Fruit fly (Drosophila melanogaster): ENCODE data around the gene Pxt.

Gene Pxt

dm6 chr3R:17682244-17682773 is 36.9 kb upstream of the Pxt start, which contains the start of the genes alt and CG7655 (continued):
- peak; percentile 46 for TF ChIP-seq sug (tag; optimal IDR thresholded peaks at IDR 0.05)
- TF ChIP-seq Gug (GFP tag; IDR thresholded peaks at IDR 0.05), result no peak
- TF ChIP-seq CG7745 (tag; optimal IDR thresholded peaks at IDR 0.05), result no peak
- TF ChIP-seq CG17328 (GFP tag; IDR thresholded peaks at IDR 0.05), result no peak
- no peak for TF ChIP-seq lmd (GFP tag; IDR thresholded peaks at IDR 0.05)
- TF ChIP-seq Dref (GFP tag; IDR thresholded peaks at IDR 0.05), result no peak
- no peak for TF ChIP-seq Camta (GFP tag; optimal IDR thresholded peaks at IDR 0.05)
- peak; percentile 97 for TF ChIP-seq Lhr (GFP tag; optimal IDR thresholded peaks at IDR 0.05)
- TF ChIP-seq ttk (GFP tag; IDR thresholded peaks at IDR 0.05), result no peak
- TF ChIP-seq br (optimal IDR thresholded peaks at IDR 0.05), result no peak
- TF ChIP-seq GATAe (GFP tag; conservative IDR thresholded peaks at IDR 0.05), result no peak
- TF ChIP-seq Scr (GFP tag; IDR thresholded peaks at IDR 0.05; ENCODE audit: partially characterized antibody), result no peak
- TF ChIP-seq E2f2 (GFP tag; IDR thresholded peaks at IDR 0.05), result no peak
- TF ChIP-seq pho (GFP tag; optimal IDR thresholded peaks at IDR 0.05), result peak; percentile 44
- peak; percentile 73 for TF ChIP-seq CG17829 (tag; optimal IDR thresholded peaks at IDR 0.05)
- no peak for TF ChIP-seq CG12071 (GFP tag; optimal IDR thresholded peaks at IDR 0.05)
- peak; percentile 46 for TF ChIP-seq nom (GFP tag; optimal IDR thresholded peaks at IDR 0.05)
- TF ChIP-seq emc (GFP tag; optimal IDR thresholded peaks at IDR 0.05), result no peak
- no peak for TF ChIP-seq Hr51 (GFP tag; optimal IDR thresholded peaks at IDR 0.05)
- TF ChIP-seq inv (GFP tag; IDR thresholded peaks at IDR 0.05; ENCODE audit: partially characterized antibody), result no peak
- no peak for TF ChIP-seq CG43689 (GFP tag; IDR thresholded peaks at IDR 0.05)
- no peak for TF ChIP-seq CG10274 (GFP tag; optimal IDR thresholded peaks at IDR 0.05)
- no peak for TF ChIP-seq tx (GFP tag; optimal IDR thresholded peaks at IDR 0.05)
- TF ChIP-seq CG15269 (tag; optimal IDR thresholded peaks at IDR 0.05), result no peak
- peak; percentile 50 for TF ChIP-seq CG12391 (tag; optimal IDR thresholded peaks at IDR 0.05)
- peak; percentile 85 for TF ChIP-seq cg (GFP tag; optimal IDR thresholded peaks at IDR 0.05)
- no peak for TF ChIP-seq CG9817 (tag; optimal IDR thresholded peaks at IDR 0.05)
- no peak for TF ChIP-seq dati (GFP tag; IDR thresholded peaks at IDR 0.05)
- peak; percentile 88 for TF ChIP-seq CG12659 (GFP tag; optimal IDR thresholded peaks at IDR 0.05)
- TF ChIP-seq Elba2 (GFP tag; optimal IDR thresholded peaks at IDR 0.05), result no peak
- TF ChIP-seq Hmr (GFP tag; optimal IDR thresholded peaks at IDR 0.05), result no peak
- TF ChIP-seq Rx (GFP tag; IDR thresholded peaks at IDR 0.05), result no peak
- TF ChIP-seq Spps (tag; optimal IDR thresholded peaks at IDR 0.05), result no peak
- TF ChIP-seq oc (tag; optimal IDR thresholded peaks at IDR 0.05), result no peak
- no peak for TF ChIP-seq Hr78 (GFP tag; optimal IDR thresholded peaks at IDR 0.05)
- TF ChIP-seq CG4707 (GFP tag; optimal IDR thresholded peaks at IDR 0.05), result no peak
- peak; percentile 93 for TF ChIP-seq CG1603 (tag; optimal IDR thresholded peaks at IDR 0.05)
- TF ChIP-seq sens-2 (GFP tag; IDR thresholded peaks at IDR 0.05), result no peak
- TF ChIP-seq bbx (GFP tag; IDR thresholded peaks at IDR 0.05; ENCODE audit: partially characterized antibody), result no peak
- no peak for TF ChIP-seq ind (GFP tag; optimal IDR thresholded peaks at IDR 0.05)
- no peak for TF ChIP-seq CG1024 (GFP tag; IDR thresholded peaks at IDR 0.05)
- TF ChIP-seq Usf (GFP tag; optimal IDR thresholded peaks at IDR 0.05), result no peak
- TF ChIP-seq prd (optimal IDR thresholded peaks at IDR 0.05), result no peak
- no peak for TF ChIP-seq prd (GFP tag; IDR thresholded peaks at IDR 0.05)
- no peak for TF ChIP-seq schlank (tag; optimal IDR thresholded peaks at IDR 0.05)
- peak; percentile 17 for TF ChIP-seq CG7928 (GFP tag; optimal IDR thresholded peaks at IDR 0.05)
- no peak for TF ChIP-seq Sry-β (GFP tag; optimal IDR thresholded peaks at IDR 0.05)
- no peak for TF ChIP-seq otp (GFP tag; IDR thresholded peaks at IDR 0.05)
- TF ChIP-seq ara (GFP tag; IDR thresholded peaks at IDR 0.05), result no peak
- TF ChIP-seq CG2678 (tag; optimal IDR thresholded peaks at IDR 0.05), result no peak
- TF ChIP-seq BtbVII (GFP tag; optimal IDR thresholded peaks at IDR 0.05), result no peak

Measured in whole organism, embryonic.